Worm (Caenorhabditis elegans) whole organism, early embryonic: ENCODE results near the gene prdh-1.

ENCODE experiments used
- F13C5.2 ChIP-seq: sonication (generic microtip); optimal IDR thresholded peaks from 2 replicates; lab custom pipeline; 2017; ENCODE audit warnings: mild to moderate bottlenecking, missing genetic modification characterization, inconsistent platforms, missing compliant biosample characterization
- ama-1 ChIP-seq: fragments of 150-350 bp; optimal IDR thresholded peaks from 2 replicates; lab custom pipeline; 2014
- ceh-13 ChIP-seq: fragments of 200-800 bp; sonication (Bioruptor generic); optimal IDR thresholded peaks from 2 replicates; lab custom pipeline; 2018; ENCODE audit warnings: mild to moderate bottlenecking, missing genetic modification characterization, missing compliant biosample characterization
- hmg-4 ChIP-seq: fragments of 200-800 bp; sonication (Bioruptor generic); optimal IDR thresholded peaks from 2 replicates; lab custom pipeline; 2018; ENCODE audit warnings: mild to moderate bottlenecking, missing genetic modification characterization, missing compliant biosample characterization
- pes-1 ChIP-seq: fragments of 200-800 bp; sonication (Bioruptor generic); IDR thresholded peaks from 2 replicates; pipeline ENCODE4 v1.3.6; 2022; ENCODE audit warnings: missing genetic modification reagents, missing genetic modification characterization, missing compliant biosample characterization

- TF ChIP-seq F13C5.2 (tag; lab: Kevin White, UChicago) (no peak), ama-1 (lab: Kevin White, UChicago) (no peak), hmg-4 (GFP tag; lab: Kevin White, UChicago) (no peak), ceh-13 (GFP tag; lab: Kevin White, UChicago) (no peak), pes-1 (no peak)
Measured at ce11 chrIV:13919207-13919759, 42.9 kb upstream of the prdh-1 start.
